Worm (Caenorhabditis elegans) whole organism, L4 larva: Measurements from ENCODE around the gene Y57G7A.1.

Source experiments
- ZK546.5 ChIP-seq, 2 experiments: sonication (generic microtip); optimal IDR thresholded peaks; 2 replicates each; lab custom pipeline; 2017; ENCODE audit warnings: missing biosample characterization in 2 of 2, missing genetic modification characterization in 2 of 2
- attf-4 ChIP-seq: sonication (generic microtip); optimal IDR thresholded peaks from 3 replicates; lab custom pipeline; 2017; ENCODE audit warnings: missing biosample characterization, missing genetic modification characterization
- fkh-10 ChIP-seq: fragments of 150-350 bp; optimal IDR thresholded peaks from 2 replicates; lab custom pipeline; 2014; ENCODE audit warnings: missing biosample characterization, missing genetic modification reagents, missing genetic modification characterization
- lin-13 ChIP-seq: fragments of 150-350 bp; optimal IDR thresholded peaks from 2 replicates; lab custom pipeline; 2014; ENCODE audit warnings: missing biosample characterization, missing genetic modification reagents, missing genetic modification characterization
- lin-29 ChIP-seq: fragments of 200-800 bp; sonication (Bioruptor generic); IDR thresholded peaks from 2 replicates; pipeline ENCODE4 v1.3.6; 2022; ENCODE audit warnings: missing genetic modification reagents, missing genetic modification characterization, missing compliant biosample characterization
- lin-39 ChIP-seq: fragments of 150-350 bp; optimal IDR thresholded peaks from 2 replicates; lab custom pipeline; 2014; ENCODE audit warnings: missing biosample characterization, missing genetic modification reagents, missing genetic modification characterization
- mdl-1 ChIP-seq, 2 experiments: fragments of 150-350 bp in 1 of 2; sonication (generic microtip) in 1 of 2; optimal IDR thresholded peaks; 2 replicates each; lab custom pipeline; 2014 to 2017; ENCODE audit warnings: missing biosample characterization in 2 of 2, missing genetic modification characterization in 2 of 2
- nhr-10 ChIP-seq: fragments of 150-350 bp; optimal IDR thresholded peaks from 2 replicates; lab custom pipeline; 2014; ENCODE audit warnings: missing biosample characterization, missing genetic modification characterization
- nhr-237 ChIP-seq: sonication (generic microtip); optimal IDR thresholded peaks from 2 replicates; lab custom pipeline; 2017; ENCODE audit warnings: missing biosample characterization, missing genetic modification characterization
- nhr-77 ChIP-seq: fragments of 150-350 bp; optimal IDR thresholded peaks from 2 replicates; lab custom pipeline; 2014; ENCODE audit warnings: missing biosample characterization, missing genetic modification characterization

DNA sequence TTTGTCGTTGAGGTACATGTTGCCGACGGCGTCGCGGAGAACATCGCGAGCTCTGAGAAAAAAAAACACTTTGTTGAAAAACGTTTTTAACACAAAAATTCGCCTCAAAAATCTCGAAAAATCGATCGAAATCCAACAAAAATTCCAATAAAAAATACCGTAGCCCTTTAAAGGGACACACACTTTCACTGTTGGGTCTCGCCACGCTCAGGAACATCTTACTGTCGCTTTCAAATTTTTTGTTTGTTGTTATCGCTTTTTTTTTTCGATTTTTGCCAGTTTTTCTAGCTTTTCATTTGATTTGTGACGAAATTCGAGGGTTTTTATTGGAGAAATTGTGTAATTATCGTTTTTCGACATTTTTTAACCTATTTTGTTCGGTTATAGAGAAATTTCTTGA lies 8.3 kb downstream of the Y57G7A.1 start:
- TF ChIP-seq lin-39 (tag; lab: Kevin White, UChicago) (no peak), lin-13 (GFP tag; lab: Kevin White, UChicago) (no peak), nhr-237 (no peak), fkh-10 (no peak), lin-29 (GFP tag; lab: Robert Waterston, UW) (no peak), attf-4 (no peak), mdl-1 (tag; optimal IDR thresholded peaks at IDR 0.05; lab: Kevin White, UChicago) (no peak), ZK546.5 (tag; optimal IDR thresholded peaks at IDR 0.05; lab: Kevin White, UChicago) (no peak), nhr-10 (tag; lab: Kevin White, UChicago) (no peak), nhr-77 (no peak)
